Fruit fly (Drosophila melanogaster): Measurements from ENCODE around the gene Whamy.

DNA sequence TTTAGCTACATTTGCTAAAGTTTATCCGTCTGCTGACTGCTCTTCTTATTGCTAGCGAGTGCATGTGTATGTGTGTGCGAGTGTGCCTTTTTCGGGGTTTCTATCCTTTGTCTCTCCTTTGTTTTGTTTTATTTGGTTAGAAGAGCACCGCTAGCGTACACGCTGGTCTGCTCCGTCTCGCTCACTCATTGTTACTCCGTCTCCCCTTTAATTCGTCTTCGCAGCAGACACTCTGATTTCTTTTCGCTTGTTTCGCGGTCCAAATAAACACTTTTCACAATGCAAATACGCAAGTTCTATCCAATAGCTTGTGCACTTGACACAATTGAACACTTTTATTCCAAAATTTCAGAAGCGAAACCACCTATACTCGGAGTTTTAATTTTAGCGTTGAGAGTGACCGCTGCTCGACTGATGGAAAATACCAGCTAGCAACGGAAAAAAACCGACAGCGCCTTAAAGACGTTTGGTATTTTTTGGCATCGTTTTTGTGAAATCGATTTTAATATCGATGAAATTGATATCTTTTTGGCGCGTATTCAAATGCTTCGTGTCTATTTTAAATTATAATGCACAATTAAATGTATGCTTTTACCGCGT lies 34.8 kb upstream of the Whamy start, which contains the start of gene FBXO11:
- TF ChIP-seq CG4318 (GFP tag; optimal IDR thresholded peaks at IDR 0.05) (no peak), vri (GFP tag; optimal IDR thresholded peaks at IDR 0.05) (no peak), CG6792 (GFP tag; optimal IDR thresholded peaks at IDR 0.05) (peak; percentile 7), CG16779 (tag; optimal IDR thresholded peaks at IDR 0.05) (peak; percentile 77), Sox102F (GFP tag; optimal IDR thresholded peaks at IDR 0.05) (no peak), CG11902 (GFP tag; optimal IDR thresholded peaks at IDR 0.05) (no peak), Lpt (GFP tag; optimal IDR thresholded peaks at IDR 0.05) (peak; percentile 67), CG9139 (GFP tag; optimal IDR thresholded peaks at IDR 0.05) (no peak), CG6808 (GFP tag; optimal IDR thresholded peaks at IDR 0.05) (no peak), Eip75B (GFP tag; optimal IDR thresholded peaks at IDR 0.05) (no peak), Eip93F (GFP tag; optimal IDR thresholded peaks at IDR 0.05) (peak; percentile 25), Gug (GFP tag; IDR thresholded peaks at IDR 0.05) (no peak), CG6163 (GFP tag; IDR thresholded peaks at IDR 0.05) (peak; percentile 98)
